Fruit fly (Drosophila melanogaster): ENCODE measurements around the gene Klp68D.

DNA sequence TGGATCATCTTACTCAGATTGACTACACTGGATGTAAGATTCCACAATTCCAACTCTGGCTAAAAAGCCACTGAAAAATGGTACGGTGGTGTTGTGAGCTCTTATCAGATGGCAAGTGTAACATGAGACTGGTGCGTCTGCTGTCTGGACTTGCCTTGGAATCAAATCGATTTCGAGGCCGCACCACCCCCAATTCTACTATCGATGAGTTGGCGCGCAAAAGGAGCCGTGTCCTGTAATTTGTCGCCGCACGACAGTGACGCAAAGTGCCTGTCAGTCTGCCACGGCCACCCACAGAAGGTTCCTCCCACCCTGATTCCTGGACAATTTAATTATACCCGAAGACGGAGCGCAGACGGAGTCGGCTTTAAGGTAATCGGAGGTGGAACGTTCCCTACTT is 28.9 kb upstream of the Klp68D start:
- TF ChIP-seq CG8478 (optimal IDR thresholded peaks at IDR 0.05) (no peak), CTCF (optimal IDR thresholded peaks at IDR 0.05) (no peak)
